Worm (Caenorhabditis elegans) whole organism, midembryonic: ENCODE results near the gene lgc-38.

Experiments
- T22C8.4 ChIP-seq: fragments of 200-800 bp; sonication (Bioruptor generic); IDR thresholded peaks from 2 replicates; pipeline ENCODE4 v1.3.6; 2022; ENCODE audit warnings: missing genetic modification characterization, missing compliant biosample characterization
- cog-1 ChIP-seq: sonication (generic microtip); optimal IDR thresholded peaks from 2 replicates; lab custom pipeline; 2016; ENCODE audit warnings: missing genetic modification characterization, missing compliant biosample characterization
- flt-1 ChIP-seq: fragments of 200-800 bp; sonication (Bioruptor generic); IDR thresholded peaks from 2 replicates; pipeline ENCODE4 v1.3.6; 2022; ENCODE audit warnings: missing genetic modification characterization, missing compliant biosample characterization
- klf-2 ChIP-seq: fragments of 200-800 bp; sonication (Bioruptor generic); conservative IDR thresholded peaks from 2 replicates; pipeline ENCODE4 v1.3.6; 2022; ENCODE audit warnings: missing genetic modification reagents, missing genetic modification characterization, missing compliant biosample characterization
- med-1 ChIP-seq: sonication (generic microtip); optimal IDR thresholded peaks from 2 replicates; lab custom pipeline; 2017; ENCODE audit warnings: missing genetic modification characterization, mild to moderate bottlenecking, missing compliant biosample characterization, antibody characterized with exemption, missing genetic modification reagents; ENCODE audit not compliant: insufficient read depth
- ref-1 ChIP-seq: fragments of 200-800 bp; sonication (Bioruptor generic); conservative IDR thresholded peaks from 2 replicates; pipeline ENCODE4 v1.3.6; 2022; ENCODE audit warnings: missing genetic modification reagents, missing genetic modification characterization, missing compliant biosample characterization
- tab-1 ChIP-seq: fragments of 200-800 bp; sonication (Bioruptor generic); IDR thresholded peaks from 2 replicates; pipeline ENCODE4 v1.3.6; 2022; ENCODE audit warnings: missing genetic modification characterization, missing compliant biosample characterization
- ztf-23 ChIP-seq: fragments of 200-800 bp; sonication (Bioruptor generic); IDR thresholded peaks from 2 replicates; pipeline ENCODE4 v1.3.6; 2022; ENCODE audit warnings: missing genetic modification reagents, missing genetic modification characterization, missing compliant biosample characterization
- ztf-29 ChIP-seq: fragments of 200-800 bp; sonication (Bioruptor generic); IDR thresholded peaks from 2 replicates; pipeline ENCODE4 v1.3.6; 2022; ENCODE audit warnings: missing genetic modification reagents, missing genetic modification characterization, missing compliant biosample characterization

DNA sequence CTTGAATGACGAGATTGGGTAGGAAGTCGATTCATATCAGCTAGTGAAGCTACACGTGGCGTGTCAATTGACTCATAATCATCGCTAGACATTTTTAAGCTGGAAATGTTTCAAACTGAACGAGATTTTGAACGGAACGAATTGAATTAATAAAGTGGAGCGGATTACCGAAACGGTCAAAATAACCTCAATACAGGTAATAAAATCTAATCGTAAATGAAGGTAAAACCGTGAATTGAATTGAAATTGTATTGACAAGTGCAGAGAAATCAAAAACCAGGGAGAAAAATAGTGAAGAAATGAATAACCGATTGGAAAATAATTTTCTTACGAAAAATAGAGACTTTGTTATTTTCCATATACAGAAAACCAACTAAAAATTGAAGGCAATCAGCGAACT, 20.2 kb downstream of the lgc-38 start, which contains the start of gene cyk-1:
- TF ChIP-seq klf-2 (GFP tag; lab: Robert Waterston, UW) (no peak), cog-1 (tag; lab: Kevin White, UChicago) (no peak), med-1 (GFP tag; lab: Kevin White, UChicago) (no peak), ref-1 (GFP tag; lab: Robert Waterston, UW) (no peak), flt-1 (GFP tag; lab: Robert Waterston, UW) (no peak), T22C8.4 (GFP tag; lab: Robert Waterston, UW) (no peak), ztf-29 (no peak), tab-1 (GFP tag; lab: Robert Waterston, UW) (no peak), ztf-23 (no peak)
